Worm (Caenorhabditis elegans): ENCODE data around the gene wht-6.

wht-6 gene

ce11 chrIII:6450596-6450995 is 21.0 kb upstream of the wht-6 start, which contains the start of gene T26A5.6:
T26A5.6 (minus strand) TSS chrIII:6450696.
- no peak for TF ChIP-seq mep-1 (tag; optimal IDR thresholded peaks at IDR 0.05)
- TF ChIP-seq mdl-1 (tag; optimal IDR thresholded peaks at IDR 0.05), result no peak
- no peak for TF ChIP-seq nhr-102 (tag; optimal IDR thresholded peaks at IDR 0.05)
- TF ChIP-seq nhr-77 (tag; optimal IDR thresholded peaks at IDR 0.05), result no peak
- no peak for TF ChIP-seq nhr-11 (tag; optimal IDR thresholded peaks at IDR 0.05)

DNA sequence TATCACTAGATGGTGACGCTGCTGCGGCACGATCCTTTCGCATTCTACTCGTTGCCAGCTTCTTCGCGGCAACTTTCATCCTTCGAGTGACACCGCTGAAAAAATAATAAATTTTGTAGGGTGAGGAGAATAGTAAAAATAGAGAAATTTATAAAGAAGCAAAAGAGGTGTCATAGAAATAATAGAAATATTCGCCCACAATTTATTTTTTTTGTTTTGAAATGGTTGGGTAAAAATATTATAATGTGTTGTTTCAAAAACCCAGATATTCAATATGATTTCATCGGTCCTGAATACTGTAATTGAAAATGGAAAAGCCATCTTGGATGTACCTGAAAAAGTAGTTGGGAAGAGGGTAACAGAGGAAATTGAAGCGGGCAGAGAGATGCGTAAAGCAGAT is 19.3 kb upstream of the wht-6 start, which contains the start of gene set-1:
TSS of gene set-1 (minus strand) at position 101 of the 400 bp plus-strand sequence.
- no peak for TF ChIP-seq zfp-3 (GFP tag; conservative IDR thresholded peaks at IDR 0.05)
- TF ChIP-seq Y105C5A.15 (GFP tag; IDR thresholded peaks at IDR 0.05), result no peak
- no peak for TF ChIP-seq egl-43 (GFP tag; IDR thresholded peaks at IDR 0.05)
- no peak for TF ChIP-seq snpc-4 (tag; optimal IDR thresholded peaks at IDR 0.05)
- no peak for TF ChIP-seq hif-1 (tag; optimal IDR thresholded peaks at IDR 0.05)
- no peak for TF ChIP-seq ceh-32 (tag; optimal IDR thresholded peaks at IDR 0.05; ENCODE audit: poor library complexity)

DNA sequence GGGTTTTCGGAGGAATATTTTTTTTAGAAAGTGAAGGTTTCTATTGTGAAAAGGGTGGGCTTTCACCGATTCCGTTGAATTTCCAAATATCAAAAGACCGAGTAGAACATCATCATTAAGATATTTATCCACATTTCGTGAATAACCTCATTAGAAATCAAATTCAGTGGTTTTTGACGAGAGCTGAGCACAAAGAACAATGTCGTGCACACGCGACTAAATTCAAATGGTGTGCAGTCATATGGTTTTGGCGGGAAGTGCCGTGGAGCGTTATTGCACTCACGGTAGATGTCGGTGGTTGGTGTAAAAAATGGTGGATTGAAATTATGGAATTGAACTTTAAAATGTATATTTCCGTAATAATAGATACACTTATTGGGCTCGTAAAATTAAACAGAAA is 18.9 kb upstream of the wht-6 start:
- TF ChIP-seq dve-1 (tag; optimal IDR thresholded peaks at IDR 0.05; ENCODE audit: insufficient read depth), result peak; percentile 5
- TF ChIP-seq lin-38 (GFP tag; IDR thresholded peaks at IDR 0.05), result peak; percentile 39; the same call in 1 of the 2 replicates
- TF ChIP-seq lsy-2 (tag; optimal IDR thresholded peaks at IDR 0.05), result peak in 1 of 2 experiments; percentile 28
- peak; percentile 10 for TF ChIP-seq hlh-11 (tag; optimal IDR thresholded peaks at IDR 0.05)
- TF ChIP-seq mep-1 (tag; optimal IDR thresholded peaks at IDR 0.05), result peak; percentile 40
- TF ChIP-seq unc-62 (GFP tag; optimal IDR thresholded peaks at IDR 0.05 in 1 of 2), result peak in 1 of 2 experiments; percentile 96
- no peak for TF ChIP-seq unc-62 (tag; optimal IDR thresholded peaks at IDR 0.05)
- TF ChIP-seq hlh-30 (tag; optimal IDR thresholded peaks at IDR 0.05; ENCODE audit: insufficient read depth), result peak; percentile 76
- TF ChIP-seq dpl-1 (GFP tag; optimal IDR thresholded peaks at IDR 0.05), result peak; percentile 58
- no peak for TF ChIP-seq snpc-1.2 (GFP tag; IDR thresholded peaks at IDR 0.05)
- TF ChIP-seq hmg-1.1 (GFP tag; IDR thresholded peaks at IDR 0.05), result 0 out of 2 replicates have a peak, but pooled peaks have one; percentile 11
- TF ChIP-seq dmd-6 (GFP tag; IDR thresholded peaks at IDR 0.05), result no peak
- TF ChIP-seq mes-2 (tag; optimal IDR thresholded peaks at IDR 0.05; ENCODE audit: poor library complexity, severe bottlenecking), result peak; percentile 5
- TF ChIP-seq mdt-29 (GFP tag; IDR thresholded peaks at IDR 0.05), result no peak

ce11 chrIII:6453665-6454064 is 17.9 kb upstream of the wht-6 start:
- TF ChIP-seq attf-4 (tag; optimal IDR thresholded peaks at IDR 0.05) (no peak), unc-62 (GFP tag; optimal IDR thresholded peaks at IDR 0.05 in 1 of 2) (peak in 1 of 2 experiments; percentile 65), unc-62 (tag; optimal IDR thresholded peaks at IDR 0.05) (no peak), Y48G9A.11 (GFP tag; IDR thresholded peaks at IDR 0.05) (no peak), hmg-1.1 (GFP tag; IDR thresholded peaks at IDR 0.05) (peak; percentile 78), sdz-12 (GFP tag; optimal IDR thresholded peaks at IDR 0.05) (no peak), gei-8 (GFP tag; optimal IDR thresholded peaks at IDR 0.05) (no peak), Y105C5A.15 (GFP tag; IDR thresholded peaks at IDR 0.05) (no peak), daf-8 (GFP tag; IDR thresholded peaks at IDR 0.05) (no peak), F49E8.2 (tag; optimal IDR thresholded peaks at IDR 0.05; ENCODE audit: borderline replicate concordance) (no peak), zip-11 (GFP tag; IDR thresholded peaks at IDR 0.05) (no peak), F37D6.2 (tag; optimal IDR thresholded peaks at IDR 0.05) (no peak), T26A8.4 (GFP tag; IDR thresholded peaks at IDR 0.05) (peak; percentile 37; the same call in 1 of the 2 replicates), ZK337.2 (GFP tag; IDR thresholded peaks at IDR 0.05) (no peak), nhr-28 (tag; optimal IDR thresholded peaks at IDR 0.05) (peak; percentile 80), zip-2 (tag; optimal IDR thresholded peaks at IDR 0.05) (peak; percentile 39), nhr-10 (tag; optimal IDR thresholded peaks at IDR 0.05) (no peak), ces-1 (GFP tag; optimal IDR thresholded peaks at IDR 0.05) (no peak), skn-1 (tag; optimal IDR thresholded peaks at IDR 0.05) (no peak), mxl-2 (GFP tag; conservative IDR thresholded peaks at IDR 0.05) (no peak), Y5F2A.4 (GFP tag; optimal IDR thresholded peaks at IDR 0.05) (no peak), snpc-1.2 (GFP tag; IDR thresholded peaks at IDR 0.05) (no peak), lim-7 (GFP tag; IDR thresholded peaks at IDR 0.05) (no peak), lin-1 (GFP tag; IDR thresholded peaks at IDR 0.05) (peak; percentile 66), nhr-25 (tag; optimal IDR thresholded peaks at IDR 0.05; ENCODE audit: borderline replicate concordance, insufficient read depth) (peak; percentile 60), lin-15B (tag; optimal IDR thresholded peaks at IDR 0.05) (no peak)

Data from whole organism, L4 larva.